Worm (Caenorhabditis elegans) whole organism, L4 larva: ENCODE results near the gene emre-1.

Experiments
- F37D6.2 ChIP-seq: sonication (generic microtip); optimal IDR thresholded peaks from 2 replicates; lab custom pipeline; 2016; ENCODE audit warnings: mild to moderate bottlenecking, missing genetic modification characterization, missing compliant biosample characterization
- T26A8.4 ChIP-seq: fragments of 200-800 bp; sonication (Bioruptor generic); IDR thresholded peaks from 2 replicates; pipeline ENCODE4 v1.3.6; 2022; ENCODE audit warnings: missing genetic modification characterization, missing compliant biosample characterization
- ZK337.2 ChIP-seq: fragments of 200-800 bp; sonication (Bioruptor generic); IDR thresholded peaks from 2 replicates; pipeline ENCODE4 v1.3.6; 2022; ENCODE audit warnings: missing genetic modification reagents, missing genetic modification characterization, missing compliant biosample characterization
- aha-1 ChIP-seq: fragments of 150-350 bp; peaks from one replicate; lab custom pipeline; 2014; ENCODE audit warnings: missing biosample characterization, missing genetic modification characterization
- aly-2 ChIP-seq: sonication (generic microtip); optimal IDR thresholded peaks from 2 replicates; lab custom pipeline; 2018; ENCODE audit warnings: missing biosample characterization, missing genetic modification characterization
- ama-1 ChIP-seq: fragments of 150-350 bp; optimal IDR thresholded peaks from 2 replicates; lab custom pipeline; 2014; ENCODE audit warnings: inconsistent platforms, mixed read lengths
- ceh-44 ChIP-seq: fragments of 200-800 bp; sonication (Bioruptor generic); IDR thresholded peaks from 2 replicates; pipeline ENCODE4 v1.3.6; 2022; ENCODE audit warnings: missing genetic modification reagents, missing genetic modification characterization, missing compliant biosample characterization
- cey-2 ChIP-seq: sonication (generic microtip); optimal IDR thresholded peaks from 3 replicates; lab custom pipeline; 2017; ENCODE audit warnings: missing genetic modification characterization, mild to moderate bottlenecking, missing compliant biosample characterization, antibody characterized with exemption, borderline replicate concordance; ENCODE audit not compliant: insufficient read depth
- ctbp-1 ChIP-seq: fragments of 200-800 bp; sonication (Bioruptor generic); IDR thresholded peaks from 2 replicates; pipeline ENCODE4 v1.3.6; 2022; ENCODE audit warnings: missing genetic modification reagents, missing genetic modification characterization, missing compliant biosample characterization
- daf-19 ChIP-seq: fragments of 200-800 bp; sonication (Bioruptor generic); conservative IDR thresholded peaks from 2 replicates; pipeline ENCODE4 v1.3.6; 2022; ENCODE audit warnings: missing genetic modification characterization, missing compliant biosample characterization
- dmd-6 ChIP-seq: fragments of 200-800 bp; sonication (Bioruptor generic); IDR thresholded peaks from 2 replicates; pipeline ENCODE4 v1.3.6; 2022; ENCODE audit warnings: missing genetic modification reagents, missing genetic modification characterization, missing compliant biosample characterization
- duxl-1 ChIP-seq: sonication (generic microtip); optimal IDR thresholded peaks from 2 replicates; lab custom pipeline; 2016; ENCODE audit warnings: mild to moderate bottlenecking, missing genetic modification characterization, moderate library complexity, missing compliant biosample characterization; ENCODE audit not compliant: poor library complexity
- egl-27 ChIP-seq: sonication (generic microtip); optimal IDR thresholded peaks from 3 replicates; lab custom pipeline; 2017; ENCODE audit warnings: missing biosample characterization, missing genetic modification reagents, missing genetic modification characterization
- fkh-10 ChIP-seq: fragments of 150-350 bp; optimal IDR thresholded peaks from 2 replicates; lab custom pipeline; 2014; ENCODE audit warnings: missing biosample characterization, missing genetic modification reagents, missing genetic modification characterization
- fos-1 ChIP-seq: fragments of 150-350 bp; optimal IDR thresholded peaks from 2 replicates; lab custom pipeline; 2014; ENCODE audit warnings: missing biosample characterization, missing genetic modification characterization
- hif-1 ChIP-seq, 2 experiments: sonication (generic microtip); optimal IDR thresholded peaks; 2 replicates each; lab custom pipeline; 2016 to 2017; ENCODE audit warnings: missing compliant biosample characterization in 2 of 2, missing genetic modification characterization in 2 of 2, missing genetic modification reagents in 2 of 2, missing genotype in 2 of 2, mild to moderate bottlenecking in 1 of 2
- hlh-30 ChIP-seq: sonication (generic microtip); optimal IDR thresholded peaks from 2 replicates; lab custom pipeline; 2017; ENCODE audit warnings: antibody characterized with exemption, mild to moderate bottlenecking, missing genetic modification characterization, missing compliant biosample characterization; ENCODE audit not compliant: insufficient read depth
- lim-7 ChIP-seq: fragments of 200-800 bp; sonication (Bioruptor generic); IDR thresholded peaks from 2 replicates; pipeline ENCODE4 v1.3.6; 2022; ENCODE audit warnings: missing genetic modification characterization, missing compliant biosample characterization
- lin-13 ChIP-seq: fragments of 150-350 bp; optimal IDR thresholded peaks from 2 replicates; lab custom pipeline; 2014; ENCODE audit warnings: missing biosample characterization, missing genetic modification reagents, missing genetic modification characterization
- lin-29 ChIP-seq: fragments of 200-800 bp; sonication (Bioruptor generic); IDR thresholded peaks from 2 replicates; pipeline ENCODE4 v1.3.6; 2022; ENCODE audit warnings: missing genetic modification reagents, missing genetic modification characterization, missing compliant biosample characterization
- lin-39 ChIP-seq: fragments of 150-350 bp; optimal IDR thresholded peaks from 2 replicates; lab custom pipeline; 2014; ENCODE audit warnings: missing biosample characterization, missing genetic modification reagents, missing genetic modification characterization
- nhr-102 ChIP-seq: sonication (generic microtip); optimal IDR thresholded peaks from 2 replicates; lab custom pipeline; 2016; ENCODE audit warnings: mild to moderate bottlenecking, missing genetic modification characterization, moderate library complexity, missing compliant biosample characterization
- nhr-237 ChIP-seq: sonication (generic microtip); optimal IDR thresholded peaks from 2 replicates; lab custom pipeline; 2017; ENCODE audit warnings: missing biosample characterization, missing genetic modification characterization
- nhr-48 ChIP-seq: sonication (generic microtip); optimal IDR thresholded peaks from 2 replicates; lab custom pipeline; 2016; ENCODE audit warnings: mild to moderate bottlenecking, missing genetic modification characterization, missing compliant biosample characterization
- nhr-6 ChIP-seq: fragments of 150-350 bp; optimal IDR thresholded peaks from 2 replicates; lab custom pipeline; 2014; ENCODE audit warnings: missing biosample characterization, missing genetic modification characterization
- nhr-77 ChIP-seq: fragments of 150-350 bp; optimal IDR thresholded peaks from 2 replicates; lab custom pipeline; 2014; ENCODE audit warnings: missing biosample characterization, missing genetic modification characterization
- pha-4 ChIP-seq, 2 experiments: fragments of 150-350 bp in 1 of 2; fragments of 200-800 bp in 1 of 2; sonication (Bioruptor generic) in 1 of 2; IDR thresholded peaks in 1 of 2; optimal IDR thresholded peaks in 1 of 2; 2 replicates each; pipeline versions ENCODE4 v1.3.6 to Lab custom; 2014 to 2022; ENCODE audit warnings: missing genetic modification characterization in 2 of 2, missing genetic modification reagents in 2 of 2, missing biosample characterization in 1 of 2, missing compliant biosample characterization in 1 of 2
- pqm-1 ChIP-seq: sonication (generic microtip); optimal IDR thresholded peaks from 2 replicates; lab custom pipeline; 2017; ENCODE audit warnings: missing biosample characterization, missing genetic modification characterization
- sdz-12 ChIP-seq: fragments of 200-800 bp; sonication (Bioruptor generic); optimal IDR thresholded peaks from 2 replicates; lab custom pipeline; 2018; ENCODE audit warnings: mild to moderate bottlenecking, missing genetic modification characterization, missing compliant biosample characterization
- skn-1 ChIP-seq: fragments of 150-350 bp; optimal IDR thresholded peaks from 2 replicates; lab custom pipeline; 2014; ENCODE audit warnings: missing biosample characterization, missing genetic modification characterization
- snpc-1.2 ChIP-seq: fragments of 200-800 bp; sonication (Bioruptor generic); IDR thresholded peaks from 2 replicates; pipeline ENCODE4 v1.3.6; 2022; ENCODE audit warnings: missing genetic modification reagents, missing genetic modification characterization, missing compliant biosample characterization
- snpc-4 ChIP-seq: fragments of 150-350 bp; optimal IDR thresholded peaks from 2 replicates; lab custom pipeline; 2014; ENCODE audit warnings: missing biosample characterization, missing genetic modification characterization
- spr-1 ChIP-seq: sonication (generic microtip); optimal IDR thresholded peaks from 2 replicates; lab custom pipeline; 2016; ENCODE audit warnings: mild to moderate bottlenecking, missing genetic modification characterization, missing compliant biosample characterization
- spr-3 ChIP-seq: fragments of 200-800 bp; sonication (Bioruptor generic); optimal IDR thresholded peaks from 2 replicates; lab custom pipeline; 2018; ENCODE audit warnings: mild to moderate bottlenecking, missing genetic modification characterization, missing compliant biosample characterization
- tag-97 ChIP-seq: fragments of 200-800 bp; sonication (Bioruptor generic); IDR thresholded peaks from 2 replicates; pipeline ENCODE4 v1.3.6; 2022; ENCODE audit warnings: missing genetic modification characterization, missing compliant biosample characterization
- tra-1 ChIP-seq: fragments of 200-800 bp; sonication (Bioruptor generic); IDR thresholded peaks from 2 replicates; pipeline ENCODE4 v1.3.6; 2022; ENCODE audit warnings: missing genetic modification reagents, missing genetic modification characterization, missing compliant biosample characterization
- unc-130 ChIP-seq: sonication (generic microtip); optimal IDR thresholded peaks from 2 replicates; lab custom pipeline; 2016; ENCODE audit warnings: missing genetic modification reagents, missing genetic modification characterization, missing compliant biosample characterization
- unc-39 ChIP-seq: sonication (generic microtip); optimal IDR thresholded peaks from 2 replicates; lab custom pipeline; 2017; ENCODE audit warnings: missing biosample characterization, missing genetic modification characterization
- unc-62 ChIP-seq, 3 experiments: fragments of 150-350 bp in 1 of 3; sonication (generic microtip); optimal IDR thresholded peaks in 2 of 3; peaks in 1 of 3; 1 replicate in 1 of 3; 2 replicates in 2 of 3; lab custom pipeline; 2014 to 2017; ENCODE audit warnings: missing biosample characterization in 3 of 3, missing genetic modification characterization in 3 of 3, missing genetic modification reagents in 3 of 3, missing genotype in 1 of 3
- vab-7 ChIP-seq: fragments of 200-800 bp; sonication (Bioruptor generic); IDR thresholded peaks from 2 replicates; pipeline ENCODE4 v1.3.6; 2022; ENCODE audit warnings: missing genetic modification reagents, missing genetic modification characterization, missing compliant biosample characterization
- zip-2 ChIP-seq: fragments of 150-350 bp; optimal IDR thresholded peaks from 2 replicates; lab custom pipeline; 2014; ENCODE audit warnings: missing biosample characterization, missing genetic modification characterization

The emre-1 gene

DNA sequence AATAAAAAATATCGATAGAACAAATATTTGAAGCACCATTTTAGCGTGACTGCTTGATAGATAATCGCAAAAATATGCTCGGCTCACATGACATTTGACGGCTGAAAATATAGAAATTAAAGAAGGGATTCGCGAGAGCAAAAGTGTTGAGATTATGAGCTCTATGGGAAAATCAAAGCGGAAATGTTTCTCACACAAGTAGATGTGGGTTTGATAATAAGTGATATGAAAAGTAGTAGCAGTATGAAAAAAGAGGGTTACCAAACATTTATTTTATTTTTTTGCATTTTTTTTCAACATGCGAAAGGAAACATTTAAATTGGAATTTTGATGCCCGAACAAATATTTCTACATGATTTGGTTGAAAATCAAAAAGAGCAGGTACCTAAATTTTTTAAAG is 11.8 kb downstream of the emre-1 start, which contains the start of gene iglr-1:
TSS of gene iglr-1 (minus strand) at position 101 of the 400 bp plus-strand sequence.
- TF ChIP-seq ceh-44 (GFP tag; lab: Robert Waterston, UW) (no peak), T26A8.4 (GFP tag; lab: Robert Waterston, UW) (no peak), nhr-237 (no peak), lin-39 (tag; lab: Kevin White, UChicago) (no peak), pqm-1 (tag; lab: Kevin White, UChicago) (no peak), lin-13 (GFP tag; lab: Kevin White, UChicago) (no peak), aly-2 (tag; lab: Kevin White, UChicago) (no peak), fos-1 (tag; lab: Kevin White, UChicago) (no peak), unc-130 (GFP tag; lab: Kevin White, UChicago) (no peak), nhr-48 (tag; lab: Kevin White, UChicago) (no peak), vab-7 (GFP tag; lab: Robert Waterston, UW) (no peak), sdz-12 (GFP tag; lab: Kevin White, UChicago) (no peak), nhr-77 (tag; lab: Kevin White, UChicago) (no peak), F37D6.2 (tag; lab: Kevin White, UChicago) (no peak), pha-4 (GFP tag; IDR thresholded peaks at IDR 0.05; lab: Robert Waterston, UW) (no peak), pha-4 (tag; optimal IDR thresholded peaks at IDR 0.05; lab: Kevin White, UChicago) (no peak), egl-27 (tag; lab: Kevin White, UChicago) (no peak), cey-2 (no peak), snpc-1.2 (no peak), nhr-102 (tag; lab: Kevin White, UChicago) (no peak), unc-39 (tag; lab: Kevin White, UChicago) (no peak)

- TF ChIP-seq fkh-10, result peak; percentile 6
- TF ChIP-seq aha-1 (tag; lab: Kevin White, UChicago), result no peak
- no peak for TF ChIP-seq lim-7 (GFP tag; lab: Robert Waterston, UW)
- no peak for TF ChIP-seq spr-3
- TF ChIP-seq, all 104 proteins: peak for 1
Measured at ce11 chrX:14993744-14994143, 14.3 kb downstream of the emre-1 start.

DNA sequence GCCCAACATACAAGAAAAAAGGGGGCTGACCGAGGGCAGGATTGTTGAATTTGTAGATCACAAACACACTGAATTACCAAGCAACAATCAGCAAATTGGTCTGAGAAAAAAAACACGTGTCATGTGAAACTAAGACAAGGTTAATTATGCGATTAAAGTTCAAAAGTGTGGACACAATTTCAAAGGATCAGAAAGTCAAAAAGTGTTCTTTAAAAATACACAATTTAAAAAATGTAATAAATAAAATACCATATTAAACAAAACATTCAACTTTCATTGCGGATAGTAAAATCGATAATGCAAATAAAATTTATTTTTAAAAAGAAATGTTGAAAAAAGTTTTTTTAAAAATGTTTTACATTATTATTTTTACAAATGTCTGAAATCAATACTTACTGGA is 19.6 kb downstream of the emre-1 start, which contains the start of gene cutl-3:
TSS of gene cutl-3 (minus strand) at position 101 of the 400 bp plus-strand sequence.
- TF ChIP-seq skn-1 (tag; lab: Kevin White, UChicago), result no peak

DNA sequence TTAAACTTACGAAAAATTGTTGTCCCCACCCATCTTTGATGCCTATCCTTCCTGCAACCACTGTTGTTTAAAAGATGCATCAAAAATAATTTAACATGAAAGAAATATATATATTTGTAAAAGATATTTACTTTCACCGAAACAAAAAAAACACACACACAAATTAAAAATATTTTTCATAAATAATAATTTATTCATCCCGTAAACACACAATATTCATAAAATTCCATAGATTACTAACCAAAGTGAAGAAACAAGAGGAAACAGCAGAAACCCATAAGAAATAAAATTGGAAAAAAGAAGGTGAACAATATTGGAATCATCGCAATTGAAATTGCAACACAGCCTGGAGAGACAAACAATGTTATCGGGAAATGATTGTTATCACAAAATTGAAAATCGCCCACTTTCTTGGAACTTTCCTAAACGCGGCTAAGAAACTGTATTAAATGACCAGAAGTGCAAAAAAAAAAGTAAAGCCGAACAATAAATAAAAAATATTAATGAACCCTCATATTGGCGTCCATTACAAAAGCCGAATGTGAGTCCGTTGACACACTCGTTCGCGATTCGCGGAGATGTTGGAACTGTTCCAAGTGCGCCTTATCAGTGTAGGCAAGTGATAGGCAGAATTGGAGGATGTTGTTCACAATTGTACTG is 24.5 kb downstream of the emre-1 start, which contains the start of gene slc-25A18.1:
TSS of gene slc-25A18.1 (minus strand) at position 51 of the 660 bp plus-strand sequence.
- TF ChIP-seq snpc-4 (tag; lab: Kevin White, UChicago), result no peak
- TF ChIP-seq dmd-6, result peak; percentile 17; the same call in 1 of the 2 replicates
- no peak for TF ChIP-seq aly-2 (tag; lab: Kevin White, UChicago)
- no peak for TF ChIP-seq nhr-48 (tag; lab: Kevin White, UChicago)
- peak; percentile 58 for TF ChIP-seq pqm-1 (tag; lab: Kevin White, UChicago)

DNA sequence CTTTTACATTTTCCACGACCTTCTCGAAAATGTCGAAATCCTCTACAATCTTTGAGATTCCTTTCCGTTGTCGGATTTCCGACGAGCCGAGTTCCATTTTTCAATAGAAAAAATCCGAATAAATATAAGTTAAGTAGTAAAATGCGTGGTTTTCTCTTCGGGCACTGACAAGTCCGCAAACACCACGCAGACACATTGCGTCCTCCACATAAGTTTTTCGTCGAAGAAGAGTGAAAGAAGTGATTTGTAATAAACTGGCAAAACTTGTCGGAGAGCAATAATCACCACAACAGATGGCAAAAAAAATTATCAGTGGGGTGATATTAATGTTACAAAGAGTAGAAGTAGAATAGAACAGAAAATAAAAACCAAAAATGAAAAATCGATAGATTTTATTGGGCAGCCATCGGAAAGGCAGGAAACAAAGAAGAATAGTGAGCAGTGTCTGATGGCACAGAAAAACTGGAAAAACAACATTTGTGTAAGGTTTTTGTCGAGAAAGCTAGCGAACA is 27.4 kb downstream of the emre-1 start, which contains the start of gene ergi-2:
TSS of gene ergi-2 (minus strand) at position 462 of the 512 bp plus-strand sequence.
- TF ChIP-seq ama-1 (lab: Kevin White, UChicago), result no peak
- TF ChIP-seq spr-1 (tag; lab: Kevin White, UChicago), result no peak
- TF ChIP-seq unc-62 (GFP tag; optimal IDR thresholded peaks at IDR 0.05 in 1 of 2; lab: Kevin White, UChicago), result no peak
- TF ChIP-seq unc-62 (tag; optimal IDR thresholded peaks at IDR 0.05; lab: Kevin White, UChicago), result no peak
- TF ChIP-seq tag-97 (GFP tag; lab: Robert Waterston, UW), result no peak
- TF ChIP-seq ZK337.2, result no peak
- TF ChIP-seq duxl-1 (tag; lab: Kevin White, UChicago), result no peak
- TF ChIP-seq pha-4 (GFP tag; IDR thresholded peaks at IDR 0.05; lab: Robert Waterston, UW), result no peak
- no peak for TF ChIP-seq pha-4 (tag; optimal IDR thresholded peaks at IDR 0.05; lab: Kevin White, UChicago)
- TF ChIP-seq zip-2 (tag; lab: Kevin White, UChicago), result no peak
- TF ChIP-seq hlh-30, result peak; percentile 19
- no peak for TF ChIP-seq tra-1 (GFP tag; lab: Robert Waterston, UW)
- TF ChIP-seq ctbp-1, result no peak
- TF ChIP-seq unc-39 (tag; lab: Kevin White, UChicago), result no peak
- no peak for TF ChIP-seq daf-19 (GFP tag; lab: Robert Waterston, UW)
- TF ChIP-seq hif-1 (tag; optimal IDR thresholded peaks at IDR 0.05; lab: Kevin White, UChicago), result no peak
- TF ChIP-seq snpc-1.2, result no peak
- TF ChIP-seq dmd-6, result no peak
- TF ChIP-seq lin-29 (GFP tag; lab: Robert Waterston, UW), result no peak
- TF ChIP-seq snpc-4 (tag; lab: Kevin White, UChicago), result no peak
- TF ChIP-seq nhr-6 (tag; lab: Kevin White, UChicago), result peak; percentile 12
